Worm (Caenorhabditis elegans): ENCODE data around the gene W06G6.10.

Gene W06G6.10

DNA sequence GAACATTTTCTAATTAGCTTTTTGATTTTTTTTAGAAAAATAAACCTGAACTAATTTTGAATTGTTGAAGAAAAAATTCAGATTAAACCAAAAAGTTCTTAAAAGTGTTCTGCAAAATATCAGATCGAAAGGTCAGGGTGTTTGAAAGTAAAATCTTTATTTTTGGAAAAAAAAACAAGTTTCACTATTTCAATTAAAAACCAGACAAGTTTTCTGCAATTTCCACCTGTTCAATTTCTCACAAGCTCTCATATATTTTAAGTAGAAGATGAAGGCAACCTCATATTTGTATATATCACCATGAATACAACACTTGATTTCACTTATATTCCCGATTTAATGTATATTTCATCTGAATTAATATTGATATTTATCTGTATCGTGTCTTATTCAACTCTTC, 40.2 kb upstream of the W06G6.10 start, which contains the start of gene srz-102:
srz-102 (plus strand) TSS at position 301 of the 400 bp plus-strand sequence.
- TF ChIP-seq mdl-1 (tag; optimal IDR thresholded peaks at IDR 0.05) (no peak), hlh-17 (GFP tag; optimal IDR thresholded peaks at IDR 0.05; ENCODE audit: borderline replicate concordance) (no peak)

DNA sequence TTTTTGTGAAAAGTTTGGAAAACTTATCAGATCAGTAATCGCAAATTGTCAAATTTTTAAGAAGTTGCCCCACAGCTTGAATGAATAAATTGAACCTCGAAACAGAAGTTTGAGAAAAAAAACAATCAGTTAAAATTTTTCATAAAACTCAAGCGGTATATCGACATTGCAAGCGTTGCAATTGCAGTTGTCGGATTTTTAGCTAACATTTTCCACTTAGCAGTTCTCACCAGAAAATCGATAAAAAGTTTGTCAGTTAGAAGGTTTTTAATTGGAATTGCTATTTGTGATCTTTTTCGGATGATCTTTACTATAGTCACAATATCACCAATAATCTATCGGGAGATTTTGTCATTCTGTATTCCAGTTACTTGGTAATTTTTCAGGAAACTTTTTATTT, 38.7 kb upstream of the W06G6.10 start, which contains the start of gene srw-43:
srw-43 (plus strand) TSS at position 301 of the 400 bp plus-strand sequence.
- no peak for TF ChIP-seq ceh-90 (tag; optimal IDR thresholded peaks at IDR 0.05)
- TF ChIP-seq ces-1 (GFP tag; optimal IDR thresholded peaks at IDR 0.05): no peak
- no peak for TF ChIP-seq ets-5 (GFP tag; IDR thresholded peaks at IDR 0.05)
- TF ChIP-seq hlh-4 (tag; optimal IDR thresholded peaks at IDR 0.05): no peak
- TF ChIP-seq nhr-84 (tag; optimal IDR thresholded peaks at IDR 0.05): no peak
- TF ChIP-seq fos-1 (tag; optimal IDR thresholded peaks at IDR 0.05): no peak
- TF ChIP-seq lin-35 (GFP tag; optimal IDR thresholded peaks at IDR 0.05): no peak
- no peak for TF ChIP-seq unc-62 (GFP tag; optimal IDR thresholded peaks at IDR 0.05)
- TF ChIP-seq nhr-12 (tag; optimal IDR thresholded peaks at IDR 0.05): no peak
- TF ChIP-seq C34B4.2 (tag; optimal IDR thresholded peaks at IDR 0.05): no peak
- no peak for TF ChIP-seq irx-1 (tag; optimal IDR thresholded peaks at IDR 0.05)
- no peak for TF ChIP-seq ceh-82 (tag; optimal IDR thresholded peaks at IDR 0.05)
- no peak for TF ChIP-seq unc-86 (tag; optimal IDR thresholded peaks at IDR 0.05)
- TF ChIP-seq swsn-7 (tag; optimal IDR thresholded peaks at IDR 0.05): no peak
- TF ChIP-seq C04F5.9 (tag; optimal IDR thresholded peaks at IDR 0.05): no peak

DNA sequence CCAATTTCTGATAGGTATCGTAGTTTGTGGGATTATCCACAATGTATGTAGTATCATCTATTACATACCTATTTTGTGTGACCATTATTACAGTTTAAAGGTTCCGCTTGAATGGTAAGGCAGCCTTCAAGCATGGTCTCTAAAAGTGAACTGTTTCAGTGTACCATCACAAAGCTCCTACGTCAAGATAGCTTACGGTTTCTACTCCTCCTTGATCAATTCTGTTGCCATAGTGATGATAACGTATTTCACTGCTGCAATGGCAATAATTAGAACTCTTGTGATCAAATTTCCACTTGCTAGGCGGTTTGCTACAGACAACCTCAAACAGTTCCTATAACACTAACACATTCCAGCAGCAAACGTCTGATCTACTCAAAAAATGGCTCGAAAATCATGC, 36.4 kb upstream of the W06G6.10 start:
- TF ChIP-seq pax-3 (tag; optimal IDR thresholded peaks at IDR 0.05): no peak
- TF ChIP-seq nhr-11 (tag; optimal IDR thresholded peaks at IDR 0.05): no peak
- no peak for TF ChIP-seq egl-27 (tag; optimal IDR thresholded peaks at IDR 0.05)
- no peak for TF ChIP-seq sptf-1 (tag; optimal IDR thresholded peaks at IDR 0.05)
- no peak for TF ChIP-seq snpc-4 (tag; optimal IDR thresholded peaks at IDR 0.05)
- no peak for TF ChIP-seq ceh-63 (GFP tag; optimal IDR thresholded peaks at IDR 0.05)
- TF ChIP-seq nhr-71 (tag; optimal IDR thresholded peaks at IDR 0.05): no peak
- no peak for TF ChIP-seq ceh-82 (tag; optimal IDR thresholded peaks at IDR 0.05)
- no peak for TF ChIP-seq nhr-20 (tag; optimal IDR thresholded peaks at IDR 0.05)
- no peak for TF ChIP-seq ztf-4 (tag; optimal IDR thresholded peaks at IDR 0.05)
- TF ChIP-seq ztf-11 (tag; optimal IDR thresholded peaks at IDR 0.05): no peak
- TF ChIP-seq fkh-10 (GFP tag; optimal IDR thresholded peaks at IDR 0.05): no peak
- no peak for TF ChIP-seq mef-2 (tag; optimal IDR thresholded peaks at IDR 0.05)
- TF ChIP-seq nhr-76 (tag; optimal IDR thresholded peaks at IDR 0.05): no peak
- TF ChIP-seq irx-1 (tag; optimal IDR thresholded peaks at IDR 0.05): no peak
- TF ChIP-seq skn-1 (tag; optimal IDR thresholded peaks at IDR 0.05): no peak
- no peak for TF ChIP-seq blmp-1 (tag; optimal IDR thresholded peaks at IDR 0.05)

DNA sequence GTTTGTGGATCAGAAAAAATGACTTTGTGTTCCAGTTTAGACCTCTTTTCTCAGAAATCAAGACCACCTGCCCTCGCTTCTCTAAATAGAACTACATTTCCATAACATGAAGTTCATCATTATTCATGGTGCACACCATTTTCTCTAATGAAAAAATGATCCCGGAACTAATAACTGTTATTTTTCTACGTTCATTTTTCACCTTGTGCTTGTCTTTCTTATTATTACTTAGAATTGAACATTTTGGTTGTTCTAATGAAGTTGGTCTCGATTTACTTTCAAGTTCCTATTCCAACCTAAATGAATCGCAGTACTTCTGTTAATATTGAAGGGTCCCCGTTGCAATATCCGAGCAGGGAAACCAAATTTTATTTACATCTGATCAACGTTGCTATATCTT, 35.9 kb upstream of the W06G6.10 start, which contains the start of gene srw-36:
srw-36 (plus strand) TSS at position 301 of the 400 bp plus-strand sequence.
- TF ChIP-seq nhr-47 (tag; optimal IDR thresholded peaks at IDR 0.05): no peak
- TF ChIP-seq mab-9 (GFP tag; IDR thresholded peaks at IDR 0.05): no peak
- no peak for TF ChIP-seq pag-3 (tag; optimal IDR thresholded peaks at IDR 0.05; ENCODE audit: borderline replicate concordance, insufficient read depth)
- TF ChIP-seq snpc-4 (tag; optimal IDR thresholded peaks at IDR 0.05): no peak
- no peak for TF ChIP-seq C04F5.9 (tag; optimal IDR thresholded peaks at IDR 0.05)
- no peak for TF ChIP-seq unc-30 (tag; optimal IDR thresholded peaks at IDR 0.05)
- no peak for TF ChIP-seq nhr-12 (tag; optimal IDR thresholded peaks at IDR 0.05)
- TF ChIP-seq ceh-88 (GFP tag; IDR thresholded peaks at IDR 0.05): no peak

Data from whole organism, L1 larva.